Worm (Caenorhabditis elegans) whole organism, late embryonic: ENCODE data around the gene R02F2.5.

Source experiments
- C08G9.2 ChIP-seq: sonication (generic microtip); optimal IDR thresholded peaks from 2 replicates; lab custom pipeline; 2016; ENCODE audit warnings: mild to moderate bottlenecking, missing genetic modification characterization, moderate library complexity, missing compliant biosample characterization
- F13H6.1 ChIP-seq: sonication (generic microtip); optimal IDR thresholded peaks from 2 replicates; lab custom pipeline; 2016; ENCODE audit warnings: missing genetic modification characterization, missing compliant biosample characterization
- K09A11.1 ChIP-seq: sonication (generic microtip); optimal IDR thresholded peaks from 2 replicates; lab custom pipeline; 2017; ENCODE audit warnings: antibody characterized with exemption, mild to moderate bottlenecking, missing genetic modification characterization, missing compliant biosample characterization; ENCODE audit not compliant: insufficient read depth
- T23F11.4 ChIP-seq: fragments of 200-800 bp; sonication (Bioruptor generic); optimal IDR thresholded peaks from 2 replicates; lab custom pipeline; 2018; ENCODE audit warnings: mild to moderate bottlenecking, missing genetic modification characterization, missing compliant biosample characterization
- ceh-18 ChIP-seq: sonication (generic microtip); optimal IDR thresholded peaks from 2 replicates; lab custom pipeline; 2016; ENCODE audit warnings: missing genetic modification characterization, missing compliant biosample characterization
- ceh-2 ChIP-seq: sonication (generic microtip); optimal IDR thresholded peaks from 2 replicates; lab custom pipeline; 2016; ENCODE audit warnings: missing genotype, missing genetic modification characterization, missing compliant biosample characterization
- ceh-22 ChIP-seq: sonication (generic microtip); optimal IDR thresholded peaks from 2 replicates; lab custom pipeline; 2017; ENCODE audit warnings: missing biosample characterization, missing genetic modification characterization
- ceh-24 ChIP-seq: sonication (generic microtip); optimal IDR thresholded peaks from 2 replicates; lab custom pipeline; 2016; ENCODE audit warnings: mild to moderate bottlenecking, missing genetic modification characterization, missing compliant biosample characterization
- ceh-31 ChIP-seq: sonication (generic microtip); optimal IDR thresholded peaks from 2 replicates; lab custom pipeline; 2016; ENCODE audit warnings: missing genetic modification characterization, missing compliant biosample characterization
- che-1 ChIP-seq: sonication (generic microtip); optimal IDR thresholded peaks from 2 replicates; lab custom pipeline; 2016; ENCODE audit warnings: mild to moderate bottlenecking, missing genetic modification characterization, missing compliant biosample characterization
- dve-1 ChIP-seq: sonication (generic microtip); optimal IDR thresholded peaks from 2 replicates; lab custom pipeline; 2017; ENCODE audit warnings: antibody characterized with exemption, mild to moderate bottlenecking, missing genetic modification characterization, missing compliant biosample characterization
- elt-4 ChIP-seq: sonication (generic microtip); optimal IDR thresholded peaks from 2 replicates; lab custom pipeline; 2016; ENCODE audit warnings: missing genetic modification characterization, missing compliant biosample characterization
- ets-4 ChIP-seq: sonication (generic microtip); optimal IDR thresholded peaks from 2 replicates; lab custom pipeline; 2016; ENCODE audit warnings: missing genetic modification characterization, missing compliant biosample characterization
- eyg-1 ChIP-seq: sonication (generic microtip); optimal IDR thresholded peaks from 2 replicates; lab custom pipeline; 2016; ENCODE audit warnings: missing genotype, missing genetic modification characterization, missing compliant biosample characterization
- fax-1 ChIP-seq: sonication (generic microtip); optimal IDR thresholded peaks from 2 replicates; lab custom pipeline; 2016; ENCODE audit warnings: missing genotype, missing genetic modification characterization, missing compliant biosample characterization
- fkh-10 ChIP-seq: fragments of 150-350 bp; optimal IDR thresholded peaks from 2 replicates; lab custom pipeline; 2014; ENCODE audit warnings: missing biosample characterization, missing genetic modification reagents, missing genetic modification characterization
- hlh-15 ChIP-seq: sonication (generic microtip); optimal IDR thresholded peaks from 2 replicates; lab custom pipeline; 2016; ENCODE audit warnings: missing genetic modification characterization, missing compliant biosample characterization
- hlh-6 ChIP-seq: sonication (generic microtip); optimal IDR thresholded peaks from 2 replicates; lab custom pipeline; 2016; ENCODE audit warnings: missing genotype, missing genetic modification characterization, missing compliant biosample characterization
- hlh-8 ChIP-seq: sonication (generic microtip); optimal IDR thresholded peaks from 2 replicates; lab custom pipeline; 2016; ENCODE audit warnings: missing genotype, missing genetic modification characterization, missing compliant biosample characterization
- mec-3 ChIP-seq: sonication (generic microtip); optimal IDR thresholded peaks from 2 replicates; lab custom pipeline; 2016; ENCODE audit warnings: borderline replicate concordance, missing genetic modification characterization, missing compliant biosample characterization
- nfya-1 ChIP-seq: sonication (generic microtip); optimal IDR thresholded peaks from 2 replicates; lab custom pipeline; 2017; ENCODE audit warnings: missing genetic modification characterization, mild to moderate bottlenecking, missing compliant biosample characterization, antibody characterized with exemption, moderate library complexity
- nhr-11 ChIP-seq: fragments of 150-350 bp; optimal IDR thresholded peaks from 2 replicates; lab custom pipeline; 2014; ENCODE audit warnings: missing biosample characterization, missing genetic modification characterization
- pag-3 ChIP-seq: sonication (generic microtip); optimal IDR thresholded peaks from 2 replicates; lab custom pipeline; 2016; ENCODE audit warnings: missing compliant biosample characterization, missing genetic modification characterization, borderline replicate concordance
- pha-4 ChIP-seq: fragments of 150-350 bp; optimal IDR thresholded peaks from 2 replicates; lab custom pipeline; 2018; ENCODE audit warnings: missing biosample characterization, missing genetic modification reagents, missing genetic modification characterization
- pqm-1 ChIP-seq: sonication (generic microtip); optimal IDR thresholded peaks from 2 replicates; lab custom pipeline; 2016; ENCODE audit warnings: missing genetic modification characterization, missing compliant biosample characterization
- pros-1 ChIP-seq: fragments of 150-350 bp; optimal IDR thresholded peaks from 2 replicates; lab custom pipeline; 2014; ENCODE audit warnings: missing biosample characterization, missing genetic modification reagents, missing genetic modification characterization
- ref-2 ChIP-seq: sonication (generic microtip); optimal IDR thresholded peaks from 2 replicates; lab custom pipeline; 2016; ENCODE audit warnings: missing genetic modification characterization, missing compliant biosample characterization
- rnt-1 ChIP-seq: sonication (generic microtip); optimal IDR thresholded peaks from 2 replicates; lab custom pipeline; 2016; ENCODE audit warnings: missing genetic modification characterization, missing compliant biosample characterization
- sdc-2 ChIP-seq: sonication (generic microtip); optimal IDR thresholded peaks from 2 replicates; lab custom pipeline; 2016; ENCODE audit warnings: missing genotype, missing genetic modification characterization, missing compliant biosample characterization
- sox-2 ChIP-seq: fragments of 200-800 bp; sonication (Bioruptor generic); IDR thresholded peaks from 2 replicates; pipeline ENCODE4 v1.3.6; 2022; ENCODE audit warnings: missing genetic modification reagents, missing genetic modification characterization, missing compliant biosample characterization
- tbx-2 ChIP-seq: sonication (generic microtip); optimal IDR thresholded peaks from 2 replicates; lab custom pipeline; 2016; ENCODE audit warnings: missing genetic modification characterization, missing compliant biosample characterization
- tbx-7 ChIP-seq: sonication (generic microtip); optimal IDR thresholded peaks from 2 replicates; lab custom pipeline; 2016; ENCODE audit warnings: missing genotype, missing genetic modification characterization, missing compliant biosample characterization
- ttx-3 ChIP-seq: sonication (generic microtip); optimal IDR thresholded peaks from 2 replicates; lab custom pipeline; 2016; ENCODE audit warnings: missing genetic modification reagents, missing genetic modification characterization, missing compliant biosample characterization
- unc-3 ChIP-seq, 2 experiments: fragments of 200-800 bp in 1 of 2; sonication (Bioruptor generic) in 1 of 2; sonication (generic microtip) in 1 of 2; conservative IDR thresholded peaks in 1 of 2; optimal IDR thresholded peaks in 1 of 2; 2 replicates each; pipeline versions ENCODE4 v1.3.6 to Lab custom; 2016 to 2022; ENCODE audit warnings: missing compliant biosample characterization in 2 of 2, missing genetic modification characterization in 2 of 2, missing genetic modification reagents in 1 of 2
- unc-42 ChIP-seq: sonication (generic microtip); optimal IDR thresholded peaks from 2 replicates; lab custom pipeline; 2016; ENCODE audit warnings: missing genotype, missing genetic modification characterization, missing compliant biosample characterization
- unc-55 ChIP-seq: sonication (generic microtip); optimal IDR thresholded peaks from 2 replicates; lab custom pipeline; 2017; ENCODE audit warnings: missing biosample characterization, missing genetic modification reagents, missing genetic modification characterization
- zip-5 ChIP-seq: sonication (generic microtip); optimal IDR thresholded peaks from 2 replicates; lab custom pipeline; 2016; ENCODE audit warnings: missing genetic modification characterization, missing compliant biosample characterization
- ztf-16 ChIP-seq: sonication (generic microtip); optimal IDR thresholded peaks from 2 replicates; lab custom pipeline; 2017; ENCODE audit warnings: missing genetic modification characterization, missing compliant biosample characterization

R02F2.5 gene

ce11 chrIII:5478011-5478410, 1.1 kb upstream of the R02F2.5 start, which contains the start of gene R02F2.10:
Gene R02F2.10 (plus strand): TSS chrIII:5478311.
- TF ChIP-seq ztf-16 (tag; lab: Kevin White, UChicago) (no peak), pros-1 (no peak), fax-1 (no peak), hlh-15 (tag; lab: Kevin White, UChicago) (no peak)

ce11 chrIII:5479493-5480167, 512 bp downstream of the R02F2.5 start:
- TF ChIP-seq sox-2 (GFP tag; lab: Robert Waterston, UW) (no peak), sdc-2 (tag; lab: Kevin White, UChicago) (no peak), rnt-1 (tag; lab: Kevin White, UChicago) (no peak), hlh-8 (tag; lab: Kevin White, UChicago) (no peak)

ce11 chrIII:5483738-5484315, 4.7 kb downstream of the R02F2.5 start, which contains the start of the genes R02F2.7 and R02F2.4:
Gene R02F2.7 (minus strand): TSS chrIII:5483773.
Gene R02F2.4 (plus strand): TSS chrIII:5484289.
- no peak for TF ChIP-seq pha-4
- no peak for TF ChIP-seq ttx-3
- no peak for TF ChIP-seq ref-2
- no peak for TF ChIP-seq zip-5 (tag; lab: Kevin White, UChicago)
- TF ChIP-seq mec-3 = no peak

- no peak for TF ChIP-seq rnt-1 (tag; lab: Kevin White, UChicago)
- peak; percentile 30 for TF ChIP-seq unc-55 (GFP tag; lab: Kevin White, UChicago)
- TF ChIP-seq, all 69 proteins: peak for 1
These were observed 7.2 kb downstream of the R02F2.5 start for ce11 chrIII:5486345-5486744.

ce11 chrIII:5487087-5487603, 8.0 kb downstream of the R02F2.5 start, which contains the start of gene osg-1:
Gene osg-1 (plus strand): TSS chrIII:5487553.
- TF ChIP-seq che-1 (tag; lab: Kevin White, UChicago) (no peak), fkh-10 (GFP tag; lab: Kevin White, UChicago) (no peak), ztf-16 (tag; lab: Kevin White, UChicago) (no peak), hlh-6 (tag; lab: Kevin White, UChicago) (no peak), C08G9.2 (tag; lab: Kevin White, UChicago) (no peak), ceh-31 (tag; lab: Kevin White, UChicago) (no peak), ets-4 (tag; lab: Kevin White, UChicago) (no peak), tbx-2 (no peak), tbx-7 (no peak), ceh-18 (tag; lab: Kevin White, UChicago) (no peak)

- TF ChIP-seq hlh-8 (tag; lab: Kevin White, UChicago) (no peak), unc-3 (GFP tag; conservative IDR thresholded peaks at IDR 0.05; lab: Robert Waterston, UW) (no peak), unc-3 (tag; optimal IDR thresholded peaks at IDR 0.05; lab: Kevin White, UChicago) (no peak), tbx-2 (no peak), elt-4 (tag; lab: Kevin White, UChicago) (no peak)
These were observed 16.1 kb downstream of the R02F2.5 start, which contains the start of gene R02F2.8 for ce11 chrIII:5495168-5495567. Gene R02F2.8 (minus strand): TSS chrIII:5495268.

ce11 chrIII:5498973-5499372, 19.9 kb downstream of the R02F2.5 start, which contains the start of gene R02F2.9:
Gene R02F2.9 (plus strand): TSS chrIII:5499190.
- TF ChIP-seq ceh-22 (tag; lab: Kevin White, UChicago) (no peak), rnt-1 (tag; lab: Kevin White, UChicago) (no peak), zip-5 (tag; lab: Kevin White, UChicago) (no peak), eyg-1 (tag; lab: Kevin White, UChicago) (no peak), nhr-11 (tag; lab: Kevin White, UChicago) (no peak), dve-1 (tag; lab: Kevin White, UChicago) (no peak), tbx-7 (no peak), K09A11.1 (tag; lab: Kevin White, UChicago) (no peak), T23F11.4 (GFP tag; lab: Kevin White, UChicago) (no peak), ceh-24 (tag; lab: Kevin White, UChicago) (no peak), ref-2 (no peak), F13H6.1 (tag; lab: Kevin White, UChicago) (no peak), tbx-2 (no peak), pag-3 (tag; lab: Kevin White, UChicago) (no peak), hlh-8 (tag; lab: Kevin White, UChicago) (no peak), hlh-15 (tag; lab: Kevin White, UChicago) (no peak), pqm-1 (tag; lab: Kevin White, UChicago) (no peak), nfya-1 (tag; lab: Kevin White, UChicago) (peak; percentile 41), unc-42 (tag; lab: Kevin White, UChicago) (peak; percentile 37), ceh-2 (no peak)
